Worm (Caenorhabditis elegans) whole organism, L2 larva: ENCODE results near the gene K10G9.2.

Experiments
- C34F6.9 ChIP-seq: fragments of 150-350 bp; optimal IDR thresholded peaks from 2 replicates; lab custom pipeline; 2014; ENCODE audit warnings: missing biosample characterization, missing genetic modification characterization
- R02D3.7 ChIP-seq: fragments of 150-350 bp; optimal IDR thresholded peaks from 2 replicates; lab custom pipeline; 2014; ENCODE audit warnings: missing biosample characterization, missing genetic modification characterization
- ama-1 ChIP-seq: fragments of 150-350 bp; optimal IDR thresholded peaks from 2 replicates; lab custom pipeline; 2018; ENCODE audit warnings: inconsistent platforms
- ceh-16 ChIP-seq: fragments of 150-350 bp; optimal IDR thresholded peaks from 2 replicates; lab custom pipeline; 2014; ENCODE audit warnings: missing biosample characterization, missing genetic modification characterization
- egl-27 ChIP-seq: sonication (generic microtip); optimal IDR thresholded peaks from 3 replicates; lab custom pipeline; 2017; ENCODE audit warnings: missing biosample characterization, missing genetic modification reagents, missing genetic modification characterization
- elt-3 ChIP-seq: sonication (generic microtip); optimal IDR thresholded peaks from 2 replicates; lab custom pipeline; 2017; ENCODE audit warnings: missing biosample characterization, missing genetic modification characterization
- fos-1 ChIP-seq: fragments of 150-350 bp; optimal IDR thresholded peaks from 2 replicates; lab custom pipeline; 2014; ENCODE audit warnings: missing biosample characterization, missing genetic modification characterization
- lin-13 ChIP-seq: fragments of 150-350 bp; optimal IDR thresholded peaks from 2 replicates; lab custom pipeline; 2014; ENCODE audit warnings: missing biosample characterization, missing genetic modification reagents, missing genetic modification characterization
- nhr-11 ChIP-seq: fragments of 150-350 bp; optimal IDR thresholded peaks from 2 replicates; lab custom pipeline; 2014; ENCODE audit warnings: missing biosample characterization, missing genetic modification characterization
- nhr-237 ChIP-seq: fragments of 150-350 bp; optimal IDR thresholded peaks from 2 replicates; lab custom pipeline; 2014; ENCODE audit warnings: missing biosample characterization, missing genetic modification characterization
- nhr-25 ChIP-seq: fragments of 150-350 bp; sonication (generic microtip); optimal IDR thresholded peaks from 3 replicates; lab custom pipeline; 2014; ENCODE audit warnings: missing biosample characterization, missing genetic modification characterization
- snpc-4 ChIP-seq: fragments of 150-350 bp; optimal IDR thresholded peaks from 2 replicates; lab custom pipeline; 2014; ENCODE audit warnings: missing biosample characterization, missing genetic modification characterization
- zag-1 ChIP-seq: fragments of 150-350 bp; optimal IDR thresholded peaks from 2 replicates; lab custom pipeline; 2014; ENCODE audit warnings: missing biosample characterization, missing genetic modification characterization

DNA sequence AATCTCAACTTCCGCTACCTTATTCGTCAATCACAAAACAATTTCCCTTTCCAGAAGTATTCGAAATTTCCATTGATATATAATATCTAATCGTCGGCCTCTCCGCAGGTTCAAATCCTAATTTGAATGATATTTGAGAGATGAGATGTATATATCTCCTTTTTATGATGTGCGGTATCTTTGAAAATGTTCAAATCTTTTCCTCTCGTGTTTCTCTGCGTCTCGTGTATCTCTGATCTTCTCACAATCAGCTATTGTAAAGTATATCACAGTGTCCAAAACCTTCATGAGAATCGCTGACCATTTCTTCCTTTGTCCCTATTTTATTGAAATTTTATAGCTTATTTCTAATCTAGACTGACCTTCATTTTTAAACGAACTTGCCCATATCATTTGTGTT, 4.1 kb downstream of the K10G9.2 start:
- no peak for TF ChIP-seq zag-1 (tag; lab: Kevin White, UChicago)
- TF ChIP-seq fos-1 (tag; lab: Kevin White, UChicago) = no peak
- TF ChIP-seq nhr-25 (tag; lab: Kevin White, UChicago) = no peak
- TF ChIP-seq nhr-11 = no peak
- no peak for TF ChIP-seq lin-13 (GFP tag; lab: Kevin White, UChicago)
- no peak for TF ChIP-seq ama-1 (lab: Kevin White, UChicago)
- no peak for TF ChIP-seq snpc-4
- TF ChIP-seq nhr-237 (tag; lab: Kevin White, UChicago) = no peak
- no peak for TF ChIP-seq ceh-16 (tag; lab: Kevin White, UChicago)
- no peak for TF ChIP-seq elt-3 (tag; lab: Kevin White, UChicago)
- TF ChIP-seq C34F6.9 = no peak
- no peak for TF ChIP-seq egl-27 (tag; lab: Kevin White, UChicago)
- TF ChIP-seq R02D3.7 (tag; lab: Kevin White, UChicago) = no peak
